Worm (Caenorhabditis elegans) whole organism, young adult: ENCODE data around the gene M110.9.

ENCODE experiments used
- C06A6.2 ChIP-seq: fragments of 200-800 bp; sonication (Bioruptor generic); conservative IDR thresholded peaks from 2 replicates; pipeline ENCODE4 v1.3.6; 2022; ENCODE audit warnings: missing genetic modification characterization, missing compliant biosample characterization
- F22D6.2 ChIP-seq: sonication (generic microtip); optimal IDR thresholded peaks from 2 replicates; lab custom pipeline; 2016; ENCODE audit warnings: mild to moderate bottlenecking, missing genetic modification characterization, missing compliant biosample characterization
- F39B2.1 ChIP-seq: fragments of 200-800 bp; sonication (Bioruptor generic); IDR thresholded peaks from 2 replicates; pipeline ENCODE4 v1.3.6; 2022; ENCODE audit warnings: missing genetic modification reagents, missing genetic modification characterization, missing compliant biosample characterization
- F55B11.4 ChIP-seq: sonication (generic microtip); optimal IDR thresholded peaks from 2 replicates; lab custom pipeline; 2016; ENCODE audit warnings: missing compliant biosample characterization, missing genetic modification characterization, borderline replicate concordance; ENCODE audit not compliant: insufficient read depth
- F57A8.1 ChIP-seq: fragments of 200-800 bp; sonication (Bioruptor generic); optimal IDR thresholded peaks from 2 replicates; lab custom pipeline; 2018; ENCODE audit warnings: mild to moderate bottlenecking, missing genetic modification characterization, moderate library complexity, missing compliant biosample characterization
- F57C9.4 ChIP-seq: sonication (generic microtip); optimal IDR thresholded peaks from 2 replicates; lab custom pipeline; 2017; ENCODE audit warnings: mild to moderate bottlenecking, missing genetic modification characterization, missing compliant biosample characterization
- T26A5.8 ChIP-seq: sonication (generic microtip); optimal IDR thresholded peaks from 2 replicates; lab custom pipeline; 2016; ENCODE audit warnings: missing genetic modification characterization, missing compliant biosample characterization
- Y53F4B.3 ChIP-seq: fragments of 200-800 bp; sonication (Bioruptor generic); IDR thresholded peaks from 2 replicates; pipeline ENCODE4 v1.3.6; 2022; ENCODE audit warnings: missing genetic modification reagents, missing genetic modification characterization, missing compliant biosample characterization
- Y67H2A.10 ChIP-seq: fragments of 200-800 bp; sonication (Bioruptor generic); conservative IDR thresholded peaks from 2 replicates; pipeline ENCODE4 v1.3.6; 2022; ENCODE audit warnings: missing genetic modification reagents, missing genetic modification characterization, missing compliant biosample characterization
- Y95B8A.8 ChIP-seq: fragments of 200-800 bp; sonication (Bioruptor generic); IDR thresholded peaks from 2 replicates; pipeline ENCODE4 v1.3.6; 2022; ENCODE audit warnings: missing genetic modification reagents, missing genetic modification characterization, missing compliant biosample characterization
- ama-1 ChIP-seq, 3 experiments: fragments of 150-350 bp in 1 of 3; sonication (generic microtip) in 2 of 3; optimal IDR thresholded peaks; 2 replicates each; lab custom pipeline; 2014 to 2018; ENCODE audit warnings: missing biosample characterization in 2 of 3, missing genetic modification characterization in 2 of 3, missing genetic modification reagents in 2 of 3
- aptf-3 ChIP-seq: fragments of 200-800 bp; sonication (Bioruptor generic); IDR thresholded peaks from 2 replicates; pipeline ENCODE4 v1.3.6; 2022; ENCODE audit warnings: missing genetic modification characterization, missing compliant biosample characterization
- bed-1 ChIP-seq: fragments of 200-800 bp; sonication (Bioruptor generic); IDR thresholded peaks from 2 replicates; pipeline ENCODE4 v1.3.6; 2022; ENCODE audit warnings: missing genetic modification reagents, missing genetic modification characterization, missing compliant biosample characterization
- ceh-40 ChIP-seq: fragments of 200-800 bp; sonication (Bioruptor generic); IDR thresholded peaks from 2 replicates; pipeline ENCODE4 v1.3.6; 2022; ENCODE audit warnings: missing genetic modification characterization, missing compliant biosample characterization
- dpff-1 ChIP-seq: sonication (generic microtip); optimal IDR thresholded peaks from 2 replicates; lab custom pipeline; 2017; ENCODE audit warnings: mild to moderate bottlenecking, missing genetic modification characterization, missing compliant biosample characterization
- dpl-1 ChIP-seq: fragments of 150-350 bp; optimal IDR thresholded peaks from 2 replicates; lab custom pipeline; 2014; ENCODE audit warnings: missing biosample characterization, missing genetic modification reagents, missing genetic modification characterization
- egrh-3 ChIP-seq: fragments of 200-800 bp; sonication (Bioruptor generic); IDR thresholded peaks from 2 replicates; pipeline ENCODE4 v1.3.6; 2022; ENCODE audit warnings: missing genetic modification reagents, missing genetic modification characterization, missing compliant biosample characterization
- ets-4 ChIP-seq: fragments of 200-800 bp; sonication (Bioruptor generic); optimal IDR thresholded peaks from 2 replicates; lab custom pipeline; 2018; ENCODE audit warnings: mild to moderate bottlenecking, missing genetic modification characterization, missing compliant biosample characterization
- hlh-26 ChIP-seq: fragments of 200-800 bp; sonication (Bioruptor generic); conservative IDR thresholded peaks from 2 replicates; pipeline ENCODE4 v1.3.6; 2022; ENCODE audit warnings: missing genetic modification reagents, missing genetic modification characterization, missing compliant biosample characterization
- hsf-1 ChIP-seq: fragments of 200-800 bp; sonication (Bioruptor generic); IDR thresholded peaks from 2 replicates; pipeline ENCODE4 v1.3.6; 2022; ENCODE audit warnings: missing genetic modification reagents, missing genetic modification characterization, missing compliant biosample characterization
- lag-1 ChIP-seq: fragments of 200-800 bp; sonication (Bioruptor generic); IDR thresholded peaks from 2 replicates; pipeline ENCODE4 v1.3.6; 2022; ENCODE audit warnings: missing genetic modification reagents, missing genetic modification characterization, missing compliant biosample characterization
- let-607 ChIP-seq, 2 experiments: fragments of 200-800 bp in 1 of 2; sonication (Bioruptor generic) in 1 of 2; sonication (generic microtip) in 1 of 2; optimal IDR thresholded peaks; 2 replicates each; lab custom pipeline; 2016 to 2018; ENCODE audit warnings: mild to moderate bottlenecking in 2 of 2, missing compliant biosample characterization in 2 of 2, missing genetic modification characterization in 2 of 2, moderate library complexity in 2 of 2, missing genotype in 1 of 2
- lin-26 ChIP-seq: fragments of 200-800 bp; sonication (Bioruptor generic); IDR thresholded peaks from 2 replicates; pipeline ENCODE4 v1.3.6; 2022; ENCODE audit warnings: missing genetic modification reagents, missing genetic modification characterization, missing compliant biosample characterization
- lin-35 ChIP-seq, 3 experiments: fragments of 150-350 bp in 2 of 3; sonication (generic microtip) in 1 of 3; optimal IDR thresholded peaks; 2 replicates each; lab custom pipeline; 2014 to 2018; ENCODE audit warnings: missing biosample characterization in 3 of 3, missing genetic modification characterization in 3 of 3, missing genetic modification reagents in 3 of 3
- lin-54 ChIP-seq: fragments of 200-800 bp; sonication (Bioruptor generic); optimal IDR thresholded peaks from 2 replicates; lab custom pipeline; 2018; ENCODE audit warnings: mild to moderate bottlenecking, missing genetic modification characterization, missing compliant biosample characterization
- lsl-1 ChIP-seq: fragments of 200-800 bp; sonication (Bioruptor generic); optimal IDR thresholded peaks from 2 replicates; lab custom pipeline; 2018; ENCODE audit warnings: mild to moderate bottlenecking, missing genetic modification characterization, moderate library complexity, missing compliant biosample characterization
- lsy-27 ChIP-seq: sonication (generic microtip); optimal IDR thresholded peaks from 2 replicates; lab custom pipeline; 2017; ENCODE audit warnings: missing genetic modification characterization, mild to moderate bottlenecking, missing compliant biosample characterization, antibody characterized with exemption, missing genotype, borderline replicate concordance; ENCODE audit not compliant: insufficient read depth
- madf-3 ChIP-seq: fragments of 200-800 bp; sonication (Bioruptor generic); IDR thresholded peaks from 2 replicates; pipeline ENCODE4 v1.3.6; 2022; ENCODE audit warnings: missing genetic modification reagents, missing genetic modification characterization, missing compliant biosample characterization
- madf-8 ChIP-seq: fragments of 200-800 bp; sonication (Bioruptor generic); conservative IDR thresholded peaks from 2 replicates; pipeline ENCODE4 v1.3.6; 2022; ENCODE audit warnings: missing genetic modification reagents, missing genetic modification characterization, missing compliant biosample characterization
- mel-28 ChIP-seq: sonication (generic microtip); optimal IDR thresholded peaks from 2 replicates; lab custom pipeline; 2016; ENCODE audit warnings: borderline replicate concordance, mild to moderate bottlenecking, missing genetic modification characterization, missing compliant biosample characterization
- nfyb-1 ChIP-seq: fragments of 200-800 bp; sonication (Bioruptor generic); IDR thresholded peaks from 2 replicates; pipeline ENCODE4 v1.3.6; 2022; ENCODE audit warnings: missing genetic modification reagents, missing genetic modification characterization, missing compliant biosample characterization
- nhr-120 ChIP-seq: fragments of 200-800 bp; sonication (Bioruptor generic); IDR thresholded peaks from 2 replicates; pipeline ENCODE4 v1.3.6; 2022; ENCODE audit warnings: missing genetic modification characterization, missing compliant biosample characterization
- nhr-179 ChIP-seq: sonication (generic microtip); optimal IDR thresholded peaks from 2 replicates; lab custom pipeline; 2016; ENCODE audit warnings: mild to moderate bottlenecking, missing genetic modification characterization, missing compliant biosample characterization
- pbrm-1 ChIP-seq: fragments of 200-800 bp; sonication (Bioruptor generic); IDR thresholded peaks from 2 replicates; pipeline ENCODE4 v1.3.6; 2022; ENCODE audit warnings: missing genetic modification reagents, missing genetic modification characterization, missing compliant biosample characterization
- rcor-1 ChIP-seq: fragments of 200-800 bp; sonication (Bioruptor generic); IDR thresholded peaks from 2 replicates; pipeline ENCODE4 v1.3.6; 2022; ENCODE audit warnings: missing genetic modification reagents, missing genetic modification characterization, missing compliant biosample characterization
- snpc-1.1 ChIP-seq: sonication (generic microtip); optimal IDR thresholded peaks from 2 replicates; lab custom pipeline; 2017; ENCODE audit warnings: missing genetic modification characterization, mild to moderate bottlenecking, missing compliant biosample characterization, antibody characterized with exemption, moderate library complexity, missing genotype, missing genetic modification reagents; ENCODE audit not compliant: insufficient read depth
- sptf-2 ChIP-seq: fragments of 200-800 bp; sonication (Bioruptor generic); optimal IDR thresholded peaks from 2 replicates; lab custom pipeline; 2018; ENCODE audit warnings: mild to moderate bottlenecking, missing genetic modification characterization, missing compliant biosample characterization
- tbx-9 ChIP-seq: sonication (generic microtip); optimal IDR thresholded peaks from 2 replicates; lab custom pipeline; 2016; ENCODE audit warnings: borderline replicate concordance, missing genetic modification characterization, inconsistent platforms, missing compliant biosample characterization
- unc-130 ChIP-seq: sonication (generic microtip); optimal IDR thresholded peaks from 2 replicates; lab custom pipeline; 2016; ENCODE audit warnings: missing genetic modification reagents, missing genetic modification characterization, missing compliant biosample characterization
- xnd-1 ChIP-seq: sonication (generic microtip); optimal IDR thresholded peaks from 2 replicates; lab custom pipeline; 2016; ENCODE audit warnings: missing genotype, missing genetic modification reagents, missing genetic modification characterization, missing compliant biosample characterization
- zfh-2 ChIP-seq: fragments of 200-800 bp; sonication (Bioruptor generic); conservative IDR thresholded peaks from 2 replicates; pipeline ENCODE4 v1.3.6; 2022; ENCODE audit warnings: missing genetic modification reagents, missing genetic modification characterization, missing compliant biosample characterization
- zim-3 ChIP-seq: sonication (generic microtip); optimal IDR thresholded peaks from 2 replicates; lab custom pipeline; 2017; ENCODE audit warnings: mild to moderate bottlenecking, missing genetic modification characterization, moderate library complexity, missing compliant biosample characterization
- ztf-22 ChIP-seq: fragments of 200-800 bp; sonication (Bioruptor generic); optimal IDR thresholded peaks from 2 replicates; lab custom pipeline; 2018; ENCODE audit warnings: mild to moderate bottlenecking, missing genetic modification characterization, moderate library complexity, missing compliant biosample characterization

M110.9 gene

ce11 chrII:8230976-8231375 lies at the start of gene M110.9:
Gene M110.9, plus strand, starts transcription at chrII:8231276.
- 0 out of 2 replicates have a peak, but pooled peaks have one; percentile 27 for TF ChIP-seq madf-3
- TF ChIP-seq zim-3: no peak

ce11 chrII:8181437-8181836 lies 49.6 kb upstream of the M110.9 start, which contains the start of gene dylt-3:
Gene dylt-3, plus strand, starts transcription at chrII:8181737.
- TF ChIP-seq ama-1 (optimal IDR thresholded peaks at IDR 0.05; lab: Kevin White, UChicago): no peak
- TF ChIP-seq ama-1 (GFP tag; optimal IDR thresholded peaks at IDR 0.05; lab: Kevin White, UChicago): no peak
- no peak for TF ChIP-seq let-607 (tag; optimal IDR thresholded peaks at IDR 0.05; lab: Kevin White, UChicago)
- TF ChIP-seq lin-26 (GFP tag; lab: Robert Waterston, UW): no peak
- TF ChIP-seq xnd-1 (tag; lab: Kevin White, UChicago): no peak
- TF ChIP-seq sptf-2 (GFP tag; lab: Kevin White, UChicago): no peak
- no peak for TF ChIP-seq ets-4
- no peak for TF ChIP-seq lin-35 (GFP tag; optimal IDR thresholded peaks at IDR 0.05; lab: Kevin White, UChicago)
- no peak for TF ChIP-seq mel-28 (tag; lab: Kevin White, UChicago)
- no peak for TF ChIP-seq C06A6.2 (GFP tag; lab: Robert Waterston, UW)
- TF ChIP-seq F22D6.2 (tag; lab: Kevin White, UChicago): no peak

- TF ChIP-seq nhr-179: no peak
- TF ChIP-seq Y67H2A.10 (GFP tag; lab: Robert Waterston, UW): peak; percentile 54; the same call in 1 of the 2 replicates
- TF ChIP-seq Y95B8A.8 (GFP tag; lab: Robert Waterston, UW): peak; percentile 74; the same call in 1 of the 2 replicates
- no peak for TF ChIP-seq ztf-22 (GFP tag; lab: Kevin White, UChicago)
- TF ChIP-seq nfyb-1: peak; percentile 96
- peak; percentile 71 for TF ChIP-seq madf-8 (GFP tag; lab: Robert Waterston, UW)
- TF ChIP-seq lin-54 (GFP tag; lab: Kevin White, UChicago): peak; percentile 90
- no peak for TF ChIP-seq lin-26 (GFP tag; lab: Robert Waterston, UW)
- no peak for TF ChIP-seq F55B11.4 (tag; lab: Kevin White, UChicago)
- TF ChIP-seq tbx-9 (tag; lab: Kevin White, UChicago): no peak
- TF ChIP-seq let-607 (tag; optimal IDR thresholded peaks at IDR 0.05; lab: Kevin White, UChicago): peak in 1 of 2 experiments; percentile 84
- no peak for TF ChIP-seq F57A8.1 (GFP tag; lab: Kevin White, UChicago)
- TF ChIP-seq sptf-2 (GFP tag; lab: Kevin White, UChicago): no peak
- peak; percentile 67 for TF ChIP-seq unc-130 (GFP tag; lab: Kevin White, UChicago)
- TF ChIP-seq madf-3: peak; percentile 83; the same call in 1 of the 2 replicates
- TF ChIP-seq snpc-1.1: peak; percentile 0
- peak; percentile 91 for TF ChIP-seq rcor-1 (GFP tag; lab: Robert Waterston, UW)
- peak; percentile 79 for TF ChIP-seq lsl-1 (GFP tag; lab: Kevin White, UChicago)
- no peak for TF ChIP-seq egrh-3 (GFP tag; lab: Robert Waterston, UW)
- TF ChIP-seq dpff-1: no peak
- no peak for TF ChIP-seq nhr-120 (GFP tag; lab: Robert Waterston, UW)
- peak; percentile 53 for TF ChIP-seq dpl-1 (GFP tag; lab: Kevin White, UChicago)
- no peak for TF ChIP-seq bed-1 (GFP tag; lab: Robert Waterston, UW)
- no peak for TF ChIP-seq zfh-2 (GFP tag; lab: Robert Waterston, UW)
- TF ChIP-seq aptf-3 (GFP tag; lab: Robert Waterston, UW): no peak
- TF ChIP-seq lsy-27 (tag; lab: Kevin White, UChicago): no peak
- TF ChIP-seq lag-1 (GFP tag; lab: Robert Waterston, UW): no peak
- no peak for TF ChIP-seq ceh-40 (GFP tag; lab: Robert Waterston, UW)
- peak; percentile 16 for TF ChIP-seq xnd-1 (tag; lab: Kevin White, UChicago)
- no peak for TF ChIP-seq T26A5.8 (tag; lab: Kevin White, UChicago)
- TF ChIP-seq Y53F4B.3 (GFP tag; lab: Robert Waterston, UW): no peak
- TF ChIP-seq F57C9.4: no peak
- peak; percentile 94 for TF ChIP-seq pbrm-1 (GFP tag; lab: Robert Waterston, UW)
- no peak for TF ChIP-seq hlh-26
- peak; percentile 90 for TF ChIP-seq hsf-1 (GFP tag; lab: Robert Waterston, UW)
- TF ChIP-seq F39B2.1 (GFP tag; lab: Robert Waterston, UW): no peak
Observed at ce11 chrII:8185016-8185493, 46.0 kb upstream of the M110.9 start, which contains the start of the genes mig-5 and cct-1. Gene mig-5, minus strand, starts transcription at chrII:8185023. Gene cct-1, plus strand, starts transcription at chrII:8185443.
